Fruit fly (Drosophila melanogaster) whole organism, embryonic: Measurements from ENCODE around the gene Cortactin.
A peak's percentile ranks its signal among the peaks of the same experiment; 100 is the strongest.

Source experiments
- ATbp ChIP-seq: fragments of 200-800 bp; sonication (Bioruptor generic); optimal IDR thresholded peaks from 2 replicates; lab custom pipeline; 2017; ENCODE audit warnings: missing biosample characterization, mild to moderate bottlenecking, missing genetic modification characterization, missing genetic modification reagents
- Abd-B ChIP-seq: fragments of 200-800 bp; sonication (Bioruptor generic); optimal IDR thresholded peaks from 2 replicates; lab custom pipeline; 2018; ENCODE audit warnings: missing biosample characterization, mild to moderate bottlenecking, missing genetic modification characterization, moderate library complexity
- Adf1 ChIP-seq: fragments of 200-800 bp; sonication (Bioruptor generic); IDR thresholded peaks from 2 replicates; pipeline ENCODE4 v1.3.6; 2022; ENCODE audit warnings: missing biosample characterization, missing genetic modification characterization
- Awh ChIP-seq: fragments of 200-800 bp; sonication (Bioruptor generic); IDR thresholded peaks from 2 replicates; pipeline ENCODE4, ENCODE4 v1.3.6; 2022; ENCODE audit warnings: missing biosample characterization, missing genetic modification characterization
- CG10209 ChIP-seq: fragments of 200-800 bp; sonication (Bioruptor generic); optimal IDR thresholded peaks from 3 replicates; lab custom pipeline; 2017; ENCODE audit warnings: missing biosample characterization, mild to moderate bottlenecking, missing genetic modification characterization, missing genetic modification reagents
- CG10543 ChIP-seq: fragments of 200-800 bp; sonication (Bioruptor generic); optimal IDR thresholded peaks from 3 replicates; lab custom pipeline; 2017; ENCODE audit warnings: missing biosample characterization, mild to moderate bottlenecking, missing genetic modification characterization, moderate library complexity
- CG10654 ChIP-seq: fragments of 200-800 bp; sonication (Bioruptor generic); optimal IDR thresholded peaks from 2 replicates; lab custom pipeline; 2016; ENCODE audit warnings: missing biosample characterization, missing genetic modification characterization
- CG11398 ChIP-seq: fragments of 200-800 bp; sonication (Bioruptor generic); optimal IDR thresholded peaks from 2 replicates; lab custom pipeline; 2016; ENCODE audit warnings: missing biosample characterization, missing genetic modification characterization
- CG11695 ChIP-seq: fragments of 200-800 bp; sonication (Bioruptor generic); IDR thresholded peaks from 3 replicates; pipeline ENCODE4 v1.3.6; 2022; ENCODE audit warnings: missing biosample characterization, missing genetic modification characterization
- CG12236 ChIP-seq: fragments of 200-800 bp; sonication (Bioruptor generic); optimal IDR thresholded peaks from 2 replicates; lab custom pipeline; 2016; ENCODE audit warnings: missing biosample characterization, missing genetic modification characterization
- CG12744 ChIP-seq: fragments of 200-800 bp; sonication (Bioruptor generic); optimal IDR thresholded peaks from 2 replicates; lab custom pipeline; 2016; ENCODE audit warnings: missing biosample characterization, missing genetic modification characterization
- CG12769 ChIP-seq: fragments of 200-800 bp; sonication (Bioruptor generic); optimal IDR thresholded peaks from 2 replicates; lab custom pipeline; 2019; ENCODE audit warnings: missing biosample characterization, mild to moderate bottlenecking, missing genetic modification characterization, moderate library complexity
- CG13296 ChIP-seq: fragments of 200-800 bp; sonication (Bioruptor generic); optimal IDR thresholded peaks from 3 replicates; lab custom pipeline; 2018; ENCODE audit warnings: missing biosample characterization, mild to moderate bottlenecking, missing genetic modification characterization
- CG14014 ChIP-seq: fragments of 200-800 bp; sonication (Bioruptor generic); IDR thresholded peaks from 2 replicates; pipeline ENCODE4 v1.3.6; 2022; ENCODE audit warnings: missing biosample characterization, missing genetic modification characterization
- CG14441 ChIP-seq: fragments of 200-800 bp; sonication (Bioruptor generic); IDR thresholded peaks from 2 replicates; pipeline ENCODE4 v1.3.6; 2022; ENCODE audit warnings: missing biosample characterization, missing genetic modification characterization
- CG15514 ChIP-seq: fragments of 200-800 bp; sonication (Bioruptor generic); optimal IDR thresholded peaks from 3 replicates; lab custom pipeline; 2017; ENCODE audit warnings: missing biosample characterization, missing genetic modification characterization, mild to moderate bottlenecking, moderate library complexity, missing genetic modification reagents
- CG18599 ChIP-seq: fragments of 200-800 bp; sonication (Bioruptor generic); optimal IDR thresholded peaks from 3 replicates; lab custom pipeline; 2017; ENCODE audit warnings: missing biosample characterization, missing genetic modification characterization, mild to moderate bottlenecking, moderate library complexity, missing genetic modification reagents
- CG2678 ChIP-seq: fragments of 200-800 bp; sonication (Bioruptor generic); optimal IDR thresholded peaks from 3 replicates; lab custom pipeline; 2019; ENCODE audit warnings: missing biosample characterization, mild to moderate bottlenecking, missing genetic modification characterization, moderate library complexity
- CG5180 ChIP-seq: fragments of 200-800 bp; sonication (Bioruptor generic); optimal IDR thresholded peaks from 3 replicates; lab custom pipeline; 2017; ENCODE audit warnings: missing biosample characterization, missing genetic modification characterization, mild to moderate bottlenecking, moderate library complexity, missing genetic modification reagents
- CG6683 ChIP-seq: fragments of 200-800 bp; sonication (Bioruptor generic); optimal IDR thresholded peaks from 2 replicates; lab custom pipeline; 2017; ENCODE audit warnings: missing biosample characterization, mild to moderate bottlenecking, missing genetic modification characterization, missing genetic modification reagents
- CG6765 ChIP-seq: fragments of 200-800 bp; sonication (Bioruptor generic); optimal IDR thresholded peaks from 3 replicates; lab custom pipeline; 2017; ENCODE audit warnings: missing biosample characterization, mild to moderate bottlenecking, missing genetic modification characterization
- CG8290 ChIP-seq, 3 experiments: fragments of 200-800 bp; sonication (Bioruptor generic); optimal IDR thresholded peaks; 2 replicates each; lab custom pipeline; 2016 to 2019; ENCODE audit warnings: missing biosample characterization in 3 of 3, missing genetic modification characterization in 3 of 3, mild to moderate bottlenecking in 2 of 3, moderate library complexity in 1 of 3
- CG9437 ChIP-seq: fragments of 200-800 bp; sonication (Bioruptor generic); optimal IDR thresholded peaks from 2 replicates; lab custom pipeline; 2018; ENCODE audit warnings: missing biosample characterization, mild to moderate bottlenecking, missing genetic modification characterization
- CG9876 ChIP-seq: fragments of 200-800 bp; sonication (Bioruptor generic); optimal IDR thresholded peaks from 2 replicates; lab custom pipeline; 2016; ENCODE audit warnings: missing biosample characterization, missing genetic modification characterization
- D19B ChIP-seq: fragments of 200-800 bp; sonication (Bioruptor generic); optimal IDR thresholded peaks from 2 replicates; lab custom pipeline; 2017; ENCODE audit warnings: missing biosample characterization, mild to moderate bottlenecking, missing genetic modification characterization
- Eip74EF ChIP-seq, 2 experiments: fragments of 200-800 bp in 1 of 2; fragments of >200 bp in 1 of 2; sonication (Bioruptor generic) in 1 of 2; optimal IDR thresholded peaks; 2 replicates each; lab custom pipeline; 2017 to 2019; ENCODE audit warnings: missing biosample characterization in 2 of 2, missing genetic modification characterization in 2 of 2, mild to moderate bottlenecking in 1 of 2, moderate library complexity in 1 of 2
- Fer1 ChIP-seq: fragments of 200-800 bp; sonication (Bioruptor generic); optimal IDR thresholded peaks from 2 replicates; lab custom pipeline; 2017; ENCODE audit warnings: missing biosample characterization, mild to moderate bottlenecking, missing genetic modification characterization
- Hmr ChIP-seq: fragments of 200-800 bp; sonication (Bioruptor generic); optimal IDR thresholded peaks from 3 replicates; lab custom pipeline; 2017; ENCODE audit warnings: mild to moderate bottlenecking, missing biosample characterization, missing genetic modification reagents, missing genetic modification characterization
- MTF-1 ChIP-seq: fragments of 200-800 bp; sonication (Bioruptor generic); optimal IDR thresholded peaks from 2 replicates; lab custom pipeline; 2018; ENCODE audit warnings: missing biosample characterization, mild to moderate bottlenecking, missing genetic modification characterization, borderline replicate concordance
- Med ChIP-seq: fragments of 200-800 bp; sonication (Bioruptor generic); peaks from one replicate; lab custom pipeline; 2016; ENCODE audit warnings: missing biosample characterization, missing genetic modification characterization, mild to moderate bottlenecking, inconsistent platforms, moderate library complexity
- NFAT ChIP-seq: fragments of 200-800 bp; sonication (Bioruptor generic); IDR thresholded peaks from 2 replicates; pipeline ENCODE4 v1.3.6; 2022; ENCODE audit warnings: missing biosample characterization, missing genetic modification characterization
- Pdp1 ChIP-seq, 2 experiments: fragments of 200-800 bp; sonication (Bioruptor generic); optimal IDR thresholded peaks; 3 replicates each; lab custom pipeline; 2016; ENCODE audit warnings: missing biosample characterization in 2 of 2, missing genetic modification characterization in 2 of 2, mild to moderate bottlenecking in 1 of 2, moderate library complexity in 1 of 2
- TFAM ChIP-seq: fragments of 200-800 bp; sonication (Bioruptor generic); optimal IDR thresholded peaks from 2 replicates; lab custom pipeline; 2017; ENCODE audit warnings: missing biosample characterization, missing genetic modification characterization, inconsistent platforms
- ab ChIP-seq: fragments of 200-800 bp; sonication (Bioruptor generic); optimal IDR thresholded peaks from 2 replicates; lab custom pipeline; 2016; ENCODE audit warnings: missing biosample characterization, missing genetic modification characterization
- ap ChIP-seq: fragments of 200-800 bp; sonication (Bioruptor generic); IDR thresholded peaks from 2 replicates; pipeline ENCODE4 v1.3.6; 2022; ENCODE audit warnings: missing biosample characterization, missing genetic modification characterization
- chif ChIP-seq, 2 experiments: fragments of 200-800 bp; sonication (Bioruptor generic); optimal IDR thresholded peaks; 3 replicates each; lab custom pipeline; 2016; ENCODE audit warnings: missing biosample characterization in 2 of 2, missing genetic modification characterization in 2 of 2
- chm ChIP-seq: fragments of 200-800 bp; sonication (Bioruptor generic); IDR thresholded peaks from 2 replicates; pipeline ENCODE4 v1.3.6; 2022; ENCODE audit warnings: missing biosample characterization, missing genetic modification characterization
- ci ChIP-seq: fragments of 200-800 bp; sonication (Bioruptor generic); IDR thresholded peaks from 3 replicates; pipeline ENCODE4 v1.3.6; 2022; ENCODE audit warnings: missing biosample characterization, missing genetic modification characterization
- gsb ChIP-seq: fragments of 200-800 bp; sonication (Bioruptor generic); IDR thresholded peaks from 2 replicates; pipeline ENCODE4 v1.3.6; 2022; ENCODE audit warnings: missing biosample characterization, missing genetic modification characterization
- hkb ChIP-seq, 2 experiments: fragments of 200-800 bp in 1 of 2; fragments of >200 bp in 1 of 2; sonication (Bioruptor generic) in 1 of 2; IDR thresholded peaks in 1 of 2; optimal IDR thresholded peaks in 1 of 2; 2 replicates each; pipeline versions ENCODE4 v1.3.6 to Lab custom; 2017 to 2022; ENCODE audit warnings: missing biosample characterization in 1 of 2, missing genetic modification characterization in 1 of 2
- lab ChIP-seq: fragments of 200-800 bp; sonication (Bioruptor generic); optimal IDR thresholded peaks from 3 replicates; lab custom pipeline; 2017; ENCODE audit warnings: missing biosample characterization, missing genetic modification characterization, mild to moderate bottlenecking, moderate library complexity, missing genetic modification reagents
- lbe ChIP-seq: fragments of 200-800 bp; sonication (Bioruptor generic); optimal IDR thresholded peaks from 2 replicates; lab custom pipeline; 2016; ENCODE audit warnings: missing biosample characterization, mild to moderate bottlenecking, missing genetic modification characterization
- p53 ChIP-seq: fragments of 200-800 bp; sonication (Bioruptor generic); optimal IDR thresholded peaks from 2 replicates; lab custom pipeline; 2016; ENCODE audit warnings: missing biosample characterization, missing genetic modification characterization
- pnt ChIP-seq: fragments of 200-800 bp; sonication (Bioruptor generic); optimal IDR thresholded peaks from 3 replicates; lab custom pipeline; 2016; ENCODE audit warnings: missing biosample characterization, missing genetic modification characterization
- seq ChIP-seq: fragments of 200-800 bp; sonication (Bioruptor generic); IDR thresholded peaks from 2 replicates; pipeline ENCODE4 v1.3.6; 2022; ENCODE audit warnings: missing biosample characterization, missing genetic modification characterization
- sob ChIP-seq: fragments of 200-800 bp; sonication (Bioruptor generic); IDR thresholded peaks from 2 replicates; pipeline ENCODE4 v1.3.6; 2022; ENCODE audit warnings: missing biosample characterization, missing genetic modification characterization

Gene Cortactin

DNA sequence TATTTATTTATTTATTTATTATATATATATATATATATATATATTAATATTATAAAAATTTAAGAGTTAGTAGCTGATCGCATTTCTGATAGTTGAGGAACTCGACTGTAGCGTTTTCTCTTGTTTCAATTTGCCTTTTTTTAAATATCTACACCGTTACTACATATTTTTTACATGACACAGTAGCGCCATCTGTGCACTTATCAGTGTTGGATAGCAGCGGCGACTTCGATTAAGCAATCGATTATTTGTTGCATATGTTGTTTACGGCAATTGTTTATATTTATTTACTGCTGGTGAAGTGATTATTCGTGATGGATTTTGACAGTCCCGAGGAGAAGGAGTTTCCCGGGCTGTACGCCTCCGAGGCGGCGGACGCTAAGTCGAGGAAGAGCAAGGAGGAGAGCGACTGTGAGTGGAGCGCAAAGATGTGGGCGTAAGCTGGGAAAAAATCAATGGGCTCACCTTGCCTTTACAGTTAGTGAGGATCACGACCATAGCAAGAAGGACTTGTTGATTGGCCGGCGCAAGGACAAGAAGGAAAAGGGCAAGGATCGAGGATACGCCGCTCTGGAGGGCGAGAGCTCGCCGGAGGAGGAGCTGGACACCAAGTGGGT is 46.7 kb downstream of the Cortactin start, which contains the start of gene Rlip (continued):
- TF ChIP-seq lbe (GFP tag; lab: Kevin White, UChicago) (no peak), CG10209 (GFP tag; lab: Kevin White, UChicago) (peak; percentile 24), CG10543 (GFP tag; lab: Kevin White, UChicago) (peak; percentile 22), ab (peak; percentile 15), CG5180 (GFP tag; lab: Kevin White, UChicago) (no peak), Abd-B (GFP tag; lab: Kevin White, UChicago) (peak; percentile 48), chif (GFP tag; optimal IDR thresholded peaks at IDR 0.05; lab: Kevin White, UChicago) (peak in 1 of 2 experiments; percentile 7), gsb (GFP tag; lab: Robert Waterston, UW) (no peak), CG9876 (GFP tag; lab: Kevin White, UChicago) (peak; percentile 11), Eip74EF (GFP tag; optimal IDR thresholded peaks at IDR 0.05; lab: Kevin White, UChicago) (no peak), CG6683 (GFP tag; lab: Kevin White, UChicago) (no peak), CG11398 (GFP tag; lab: Kevin White, UChicago) (no peak), CG12744 (GFP tag; lab: Kevin White, UChicago) (no peak), pnt (peak; percentile 25), p53 (peak; percentile 40), CG10654 (GFP tag; lab: Kevin White, UChicago) (peak; percentile 31)
- TF ChIP-seq, all 482 proteins: peak for 231

DNA sequence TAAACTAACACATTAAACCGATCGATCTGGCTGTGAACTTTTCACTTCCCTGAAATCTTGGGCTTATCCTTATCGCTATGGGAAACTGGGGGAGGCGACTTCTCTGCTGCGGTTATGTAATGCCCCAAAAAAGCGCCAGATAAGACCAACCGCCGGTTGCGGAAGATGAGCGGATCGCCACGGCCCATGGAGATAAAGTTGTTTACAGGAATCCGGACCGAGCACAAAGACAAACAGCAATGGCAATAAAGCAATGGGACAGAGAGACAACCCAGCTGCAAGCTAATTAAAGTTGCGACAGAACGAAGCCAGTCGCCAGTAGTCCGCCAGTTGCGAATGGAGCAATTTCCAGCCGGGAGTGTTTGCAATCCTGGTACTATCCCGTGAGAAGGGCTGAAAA is 48.6 kb downstream of the Cortactin start, which contains the start of gene CG5697:
TSS of gene CG5697 (plus strand) at position 314 of the 400 bp plus-strand sequence.
- TF ChIP-seq chif (GFP tag; optimal IDR thresholded peaks at IDR 0.05; lab: Kevin White, UChicago) (no peak), CG14441 (GFP tag; lab: Robert Waterston, UW) (no peak), chm (GFP tag; lab: Robert Waterston, UW) (no peak), Fer1 (GFP tag; lab: Kevin White, UChicago) (peak; percentile 7), CG14014 (GFP tag; lab: Robert Waterston, UW) (peak; percentile 52; the same call in 1 of the 2 replicates), CG9437 (GFP tag; lab: Kevin White, UChicago) (no peak), Adf1 (GFP tag; lab: Robert Waterston, UW) (0 out of 2 replicates have a peak, but pooled peaks have one; percentile 30), ci (GFP tag; lab: Robert Waterston, UW) (peak; percentile 56; the same call in 1 of the 3 replicates), MTF-1 (peak; percentile 24), CG6765 (GFP tag; lab: Kevin White, UChicago) (no peak), Hmr (GFP tag; lab: Kevin White, UChicago) (peak; percentile 21), CG2678 (peak; percentile 24), CG18599 (GFP tag; lab: Kevin White, UChicago) (peak; percentile 5), CG10543 (GFP tag; lab: Kevin White, UChicago) (peak; percentile 46), D19B (no peak), CG11695 (GFP tag; lab: Robert Waterston, UW) (0 out of 3 replicates have a peak, but pooled peaks have one; percentile 16), CG15514 (GFP tag; lab: Kevin White, UChicago) (peak; percentile 28), CG12769 (tag; lab: Kevin White, UChicago) (peak; percentile 31), CG8290 (GFP tag; optimal IDR thresholded peaks at IDR 0.05; lab: Kevin White, UChicago) (no peak), CG8290 (tag; optimal IDR thresholded peaks at IDR 0.05; lab: Kevin White, UChicago) (peak in 1 of 2 experiments; percentile 12), Awh (GFP tag; lab: Robert Waterston, UW) (0 out of 2 replicates have a peak, but pooled peaks have one; percentile 18), Med (GFP tag; lab: Kevin White, UChicago) (peak; percentile 68), hkb (optimal IDR thresholded peaks at IDR 0.05; lab: Kevin White, UChicago) (no peak), hkb (GFP tag; IDR thresholded peaks at IDR 0.05; lab: Robert Waterston, UW) (peak; percentile 35), CG12236 (GFP tag; lab: Kevin White, UChicago) (no peak), seq (GFP tag; lab: Robert Waterston, UW) (peak; percentile 32; the same call in 1 of the 2 replicates), sob (GFP tag; lab: Robert Waterston, UW) (peak; percentile 29; the same call in 1 of the 2 replicates), CG13296 (peak; percentile 26), NFAT (GFP tag; lab: Robert Waterston, UW) (0 out of 2 replicates have a peak, but pooled peaks have one; percentile 20), Pdp1 (GFP tag; optimal IDR thresholded peaks at IDR 0.05; lab: Kevin White, UChicago) (peak in 1 of 2 experiments; percentile 84), ATbp (GFP tag; lab: Kevin White, UChicago) (peak; percentile 32), lab (peak; percentile 41), ap (GFP tag; lab: Robert Waterston, UW) (0 out of 2 replicates have a peak, but pooled peaks have one; percentile 2), TFAM (GFP tag; lab: Kevin White, UChicago) (no peak)
